Fruit fly (Drosophila melanogaster) whole organism, embryonic: Measurements from ENCODE around the gene CG13603.
A peak's percentile ranks its signal among the peaks of the same experiment; 100 is the strongest.

Experiments used
- Aef1 ChIP-seq: fragments of 200-800 bp; sonication (Bioruptor generic); IDR thresholded peaks from 3 replicates; pipeline ENCODE4 v1.3.6; 2022; ENCODE audit warnings: missing biosample characterization, missing genetic modification characterization
- BEAF-32 ChIP-seq: fragments of 200-800 bp; sonication (Bioruptor generic); optimal IDR thresholded peaks from 3 replicates; lab custom pipeline; 2017; ENCODE audit warnings: missing biosample characterization, missing genetic modification characterization, mild to moderate bottlenecking, moderate library complexity, missing genetic modification reagents
- Bgb ChIP-seq: fragments of 200-800 bp; sonication (Bioruptor generic); IDR thresholded peaks from 2 replicates; pipeline ENCODE4 v1.3.6; 2022; ENCODE audit warnings: missing biosample characterization, missing genetic modification characterization; ENCODE audit not compliant: partially characterized antibody
- CG1024 ChIP-seq: fragments of 200-800 bp; sonication (Bioruptor generic); IDR thresholded peaks from 2 replicates; pipeline ENCODE4 v1.3.6; 2022; ENCODE audit warnings: missing biosample characterization, missing genetic modification characterization
- CG11504 ChIP-seq: fragments of 200-800 bp; sonication (Bioruptor generic); optimal IDR thresholded peaks from 3 replicates; lab custom pipeline; 2019; ENCODE audit warnings: missing biosample characterization, mild to moderate bottlenecking, missing genetic modification characterization, moderate library complexity
- CG11560 ChIP-seq: fragments of 200-800 bp; sonication (Bioruptor generic); IDR thresholded peaks from 3 replicates; pipeline ENCODE4 v1.3.6; 2022; ENCODE audit warnings: missing biosample characterization, missing genetic modification characterization
- CG13123 ChIP-seq: fragments of 200-800 bp; sonication (Bioruptor generic); optimal IDR thresholded peaks from 2 replicates; lab custom pipeline; 2016; ENCODE audit warnings: missing biosample characterization, missing genetic modification characterization
- CG13424 ChIP-seq: fragments of 200-800 bp; sonication (Bioruptor generic); optimal IDR thresholded peaks from 2 replicates; lab custom pipeline; 2019; ENCODE audit warnings: missing biosample characterization, mild to moderate bottlenecking, missing genetic modification characterization, moderate library complexity
- CG14441 ChIP-seq: fragments of 200-800 bp; sonication (Bioruptor generic); IDR thresholded peaks from 2 replicates; pipeline ENCODE4 v1.3.6; 2022; ENCODE audit warnings: missing biosample characterization, missing genetic modification characterization
- CG14860 ChIP-seq: fragments of 200-800 bp; sonication (Bioruptor generic); IDR thresholded peaks from 3 replicates; pipeline ENCODE4 v1.3.6; 2022; ENCODE audit warnings: missing biosample characterization, missing genetic modification characterization; ENCODE audit not compliant: partially characterized antibody
- CG17802 ChIP-seq: fragments of 200-800 bp; sonication (Bioruptor generic); optimal IDR thresholded peaks from 2 replicates; lab custom pipeline; 2018; ENCODE audit warnings: missing biosample characterization, mild to moderate bottlenecking, missing genetic modification characterization, moderate library complexity
- CG1792 ChIP-seq: fragments of 200-800 bp; sonication (Bioruptor generic); optimal IDR thresholded peaks from 2 replicates; lab custom pipeline; 2016; ENCODE audit warnings: missing biosample characterization, missing genetic modification characterization
- CG18599 ChIP-seq: fragments of 200-800 bp; sonication (Bioruptor generic); optimal IDR thresholded peaks from 3 replicates; lab custom pipeline; 2017; ENCODE audit warnings: missing biosample characterization, missing genetic modification characterization, mild to moderate bottlenecking, moderate library complexity, missing genetic modification reagents
- CG2678 ChIP-seq: fragments of 200-800 bp; sonication (Bioruptor generic); optimal IDR thresholded peaks from 3 replicates; lab custom pipeline; 2019; ENCODE audit warnings: missing biosample characterization, mild to moderate bottlenecking, missing genetic modification characterization, moderate library complexity
- CG31388 ChIP-seq: fragments of 200-800 bp; sonication (Bioruptor generic); optimal IDR thresholded peaks from 2 replicates; lab custom pipeline; 2016; ENCODE audit warnings: missing biosample characterization, missing genetic modification characterization
- CG4282 ChIP-seq: fragments of 200-800 bp; sonication (Bioruptor generic); optimal IDR thresholded peaks from 2 replicates; lab custom pipeline; 2016; ENCODE audit warnings: missing biosample characterization, missing genetic modification characterization
- CG6175 ChIP-seq: fragments of 200-800 bp; sonication (Bioruptor generic); IDR thresholded peaks from 3 replicates; pipeline ENCODE4 v1.3.6; 2022; ENCODE audit warnings: missing biosample characterization, missing genetic modification characterization
- CG6272 ChIP-seq: fragments of 200-800 bp; sonication (Bioruptor generic); IDR thresholded peaks from 2 replicates; pipeline ENCODE4 v1.3.6; 2022; ENCODE audit warnings: missing biosample characterization, missing genetic modification characterization
- CG6654 ChIP-seq: fragments of 200-800 bp; sonication (Bioruptor generic); optimal IDR thresholded peaks from 2 replicates; lab custom pipeline; 2017; ENCODE audit warnings: missing biosample characterization, mild to moderate bottlenecking, missing genetic modification characterization
- CG9437 ChIP-seq: fragments of 200-800 bp; sonication (Bioruptor generic); optimal IDR thresholded peaks from 2 replicates; lab custom pipeline; 2018; ENCODE audit warnings: missing biosample characterization, mild to moderate bottlenecking, missing genetic modification characterization
- D19B ChIP-seq: fragments of 200-800 bp; sonication (Bioruptor generic); optimal IDR thresholded peaks from 2 replicates; lab custom pipeline; 2017; ENCODE audit warnings: missing biosample characterization, mild to moderate bottlenecking, missing genetic modification characterization
- Dad ChIP-seq: fragments of 200-800 bp; sonication (Bioruptor generic); optimal IDR thresholded peaks from 3 replicates; lab custom pipeline; 2016; ENCODE audit warnings: missing biosample characterization, missing genetic modification characterization
- E2f2 ChIP-seq: fragments of 200-800 bp; sonication (Bioruptor generic); IDR thresholded peaks from 2 replicates; pipeline ENCODE4 v1.3.6; 2022; ENCODE audit warnings: missing biosample characterization, missing genetic modification characterization
- HLH4C ChIP-seq: fragments of 200-800 bp; sonication (Bioruptor generic); IDR thresholded peaks from 3 replicates; pipeline ENCODE4 v1.3.6; 2022; ENCODE audit warnings: missing biosample characterization, missing genetic modification characterization; ENCODE audit not compliant: partially characterized antibody
- HLHmδ ChIP-seq: fragments of 200-800 bp; sonication (Bioruptor generic); optimal IDR thresholded peaks from 2 replicates; lab custom pipeline; 2018; ENCODE audit warnings: missing biosample characterization, mild to moderate bottlenecking, missing genetic modification characterization, moderate library complexity
- MBD-R2 ChIP-seq: fragments of 200-800 bp; sonication (Bioruptor generic); IDR thresholded peaks from 2 replicates; pipeline ENCODE4 v1.3.6; 2022; ENCODE audit warnings: missing biosample characterization, missing genetic modification characterization
- Myb ChIP-seq: fragments of 200-800 bp; sonication (Bioruptor generic); optimal IDR thresholded peaks from 2 replicates; lab custom pipeline; 2016; ENCODE audit warnings: missing biosample characterization, missing genetic modification characterization
- Neu2 ChIP-seq: fragments of 200-800 bp; sonication (Bioruptor generic); optimal IDR thresholded peaks from 3 replicates; lab custom pipeline; 2016; ENCODE audit warnings: missing biosample characterization, missing genetic modification characterization, borderline replicate concordance
- btn ChIP-seq: fragments of 200-800 bp; sonication (Bioruptor generic); optimal IDR thresholded peaks from 2 replicates; lab custom pipeline; 2016; ENCODE audit warnings: missing biosample characterization, missing genetic modification characterization
- chinmo ChIP-seq: fragments of 200-800 bp; sonication (Bioruptor generic); IDR thresholded peaks from 4 replicates; pipeline ENCODE4 v1.3.6; 2022; ENCODE audit warnings: missing biosample characterization, missing genetic modification characterization; ENCODE audit not compliant: partially characterized antibody
- fd3F ChIP-seq: fragments of 200-800 bp; sonication (Bioruptor generic); optimal IDR thresholded peaks from 2 replicates; lab custom pipeline; 2018; ENCODE audit warnings: missing biosample characterization, mild to moderate bottlenecking, missing genetic modification characterization, moderate library complexity
- gsb ChIP-seq: fragments of 200-800 bp; sonication (Bioruptor generic); IDR thresholded peaks from 2 replicates; pipeline ENCODE4 v1.3.6; 2022; ENCODE audit warnings: missing biosample characterization, missing genetic modification characterization
- gsb-n ChIP-seq: fragments of 200-800 bp; sonication (Bioruptor generic); optimal IDR thresholded peaks from 3 replicates; lab custom pipeline; 2018; ENCODE audit warnings: missing biosample characterization, mild to moderate bottlenecking, missing genetic modification characterization
- hb ChIP-seq: fragments of 200-800 bp; sonication (Bioruptor generic); IDR thresholded peaks from 3 replicates; pipeline ENCODE4 v1.3.6; 2022; ENCODE audit warnings: missing biosample characterization, missing genetic modification characterization; ENCODE audit not compliant: partially characterized antibody
- inv ChIP-seq: fragments of 200-800 bp; sonication (Bioruptor generic); IDR thresholded peaks from 2 replicates; pipeline ENCODE4 v1.3.6; 2022; ENCODE audit warnings: missing biosample characterization, missing genetic modification characterization; ENCODE audit not compliant: partially characterized antibody
- jigr1 ChIP-seq: fragments of 200-800 bp; sonication (Bioruptor generic); IDR thresholded peaks from 3 replicates; pipeline ENCODE4 v1.3.6; 2022; ENCODE audit warnings: missing biosample characterization, missing genetic modification characterization
- knrl ChIP-seq: fragments of 200-800 bp; sonication (Bioruptor generic); IDR thresholded peaks from 3 replicates; pipeline ENCODE4 v1.3.6; 2022; ENCODE audit warnings: missing biosample characterization, missing genetic modification characterization; ENCODE audit not compliant: partially characterized antibody
- maf-S ChIP-seq: fragments of 200-800 bp; sonication (Bioruptor generic); optimal IDR thresholded peaks from 2 replicates; lab custom pipeline; 2016; ENCODE audit warnings: missing biosample characterization, missing genetic modification characterization
- mam ChIP-seq: fragments of 200-800 bp; sonication (Bioruptor generic); optimal IDR thresholded peaks from 3 replicates; lab custom pipeline; 2016; ENCODE audit warnings: missing biosample characterization, missing genetic modification characterization
- oc ChIP-seq: fragments of 200-800 bp; sonication (Bioruptor generic); optimal IDR thresholded peaks from 2 replicates; lab custom pipeline; 2018; ENCODE audit warnings: missing biosample characterization, mild to moderate bottlenecking, missing genetic modification characterization, moderate library complexity
- pb ChIP-seq: fragments of 200-800 bp; sonication (Bioruptor generic); optimal IDR thresholded peaks from 3 replicates; lab custom pipeline; 2016; ENCODE audit warnings: missing biosample characterization, missing genetic modification characterization
- pum ChIP-seq: fragments of 200-800 bp; sonication (Bioruptor generic); optimal IDR thresholded peaks from 2 replicates; lab custom pipeline; 2016; ENCODE audit warnings: missing biosample characterization, missing genetic modification characterization
- scrt ChIP-seq: fragments of 200-800 bp; sonication (Bioruptor generic); optimal IDR thresholded peaks from 2 replicates; lab custom pipeline; 2018; ENCODE audit warnings: missing biosample characterization, mild to moderate bottlenecking, missing genetic modification characterization, moderate library complexity
- sim ChIP-seq: fragments of 200-800 bp; sonication (Bioruptor generic); IDR thresholded peaks from 2 replicates; pipeline ENCODE4 v1.3.6; 2022; ENCODE audit warnings: missing biosample characterization, missing genetic modification characterization
- slou ChIP-seq: fragments of 200-800 bp; sonication (Bioruptor generic); optimal IDR thresholded peaks from 3 replicates; lab custom pipeline; 2016; ENCODE audit warnings: missing biosample characterization, missing genetic modification characterization
- sug ChIP-seq: fragments of 200-800 bp; optimal IDR thresholded peaks from 2 replicates; lab custom pipeline; 2019; ENCODE audit warnings: missing biosample characterization, mild to moderate bottlenecking, missing genetic modification characterization, moderate library complexity
- tin ChIP-seq: fragments of 200-800 bp; sonication (Bioruptor generic); optimal IDR thresholded peaks from 3 replicates; lab custom pipeline; 2016; ENCODE audit warnings: missing biosample characterization, missing genetic modification characterization
- ttk ChIP-seq: fragments of 200-800 bp; sonication (Bioruptor generic); IDR thresholded peaks from 2 replicates; pipeline ENCODE4 v2.1.2; 2022; ENCODE audit warnings: missing biosample characterization, missing genetic modification characterization
- wor ChIP-seq: fragments of 200-800 bp; sonication (Bioruptor generic); IDR thresholded peaks from 2 replicates; pipeline ENCODE4 v1.3.6; 2022; ENCODE audit warnings: missing biosample characterization, missing genetic modification characterization
- zf30C ChIP-seq: fragments of 200-800 bp; sonication (Bioruptor generic); optimal IDR thresholded peaks from 3 replicates; lab custom pipeline; 2018; ENCODE audit warnings: missing biosample characterization, mild to moderate bottlenecking, missing genetic modification characterization

Gene CG13603

DNA sequence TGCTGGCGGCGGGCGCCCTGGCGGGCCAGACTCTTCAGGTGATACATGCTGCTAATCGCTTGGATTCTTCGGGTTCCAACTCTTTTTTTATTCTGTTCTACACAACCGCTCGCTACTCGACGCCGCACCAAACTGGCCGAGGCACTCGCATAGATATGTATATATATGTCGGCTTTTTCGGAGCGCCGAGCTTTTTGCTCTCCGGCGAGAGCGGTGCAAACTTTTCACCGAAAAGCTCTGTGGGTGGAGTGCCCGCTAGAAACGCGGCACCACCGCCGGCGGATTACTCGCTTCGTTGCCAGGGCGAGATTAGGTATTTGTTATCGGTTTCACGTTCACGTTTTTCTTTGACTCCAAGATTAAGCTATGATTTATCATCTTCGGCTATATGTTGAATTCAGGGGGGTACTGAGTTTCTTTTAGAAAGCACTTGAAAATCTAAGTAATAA lies 43.4 kb downstream of the CG13603 start, which contains the start of gene Gdh (continued):
- TF ChIP-seq CG11504 (no peak), CG6654 (GFP tag; lab: Kevin White, UChicago) (no peak), gsb (GFP tag; lab: Robert Waterston, UW) (0 out of 2 replicates have a peak, but pooled peaks have one; percentile 6), CG14441 (GFP tag; lab: Robert Waterston, UW) (no peak), tin (GFP tag; lab: Kevin White, UChicago) (no peak), HLH4C (GFP tag; lab: Robert Waterston, UW) (peak; percentile 51; the same call in 1 of the 3 replicates), HLHmδ (GFP tag; lab: Kevin White, UChicago) (no peak), mam (GFP tag; lab: Kevin White, UChicago) (peak; percentile 11), hb (no peak), CG18599 (GFP tag; lab: Kevin White, UChicago) (peak; percentile 55), oc (tag; lab: Kevin White, UChicago) (peak; percentile 56), CG17802 (tag; lab: Kevin White, UChicago) (no peak), CG14860 (GFP tag; lab: Robert Waterston, UW) (no peak), fd3F (GFP tag; lab: Kevin White, UChicago) (no peak), slou (no peak), Aef1 (no peak), CG31388 (no peak), scrt (GFP tag; lab: Kevin White, UChicago) (peak; percentile 65), ttk (GFP tag; lab: Robert Waterston, UW) (no peak), Myb (GFP tag; lab: Kevin White, UChicago) (no peak), CG13123 (GFP tag; lab: Kevin White, UChicago) (no peak), jigr1 (GFP tag; lab: Robert Waterston, UW) (no peak), Bgb (peak; percentile 68; the same call in 1 of the 2 replicates), pum (no peak), wor (GFP tag; lab: Robert Waterston, UW) (no peak), sim (GFP tag; lab: Robert Waterston, UW) (peak; percentile 34; the same call in 1 of the 2 replicates), zf30C (GFP tag; lab: Kevin White, UChicago) (no peak), Neu2 (no peak), BEAF-32 (GFP tag; lab: Kevin White, UChicago) (peak; percentile 10), sug (tag; lab: Kevin White, UChicago) (peak; percentile 68), E2f2 (peak; percentile 47; the same call in 1 of the 2 replicates), maf-S (GFP tag; lab: Kevin White, UChicago) (no peak), CG4282 (no peak), btn (GFP tag; lab: Kevin White, UChicago) (no peak), inv (GFP tag; lab: Robert Waterston, UW) (peak; percentile 37; the same call in 1 of the 2 replicates), CG6272 (GFP tag; lab: Robert Waterston, UW) (0 out of 2 replicates have a peak, but pooled peaks have one; percentile 14), CG1792 (GFP tag; lab: Kevin White, UChicago) (no peak), CG6175 (GFP tag; lab: Robert Waterston, UW) (no peak), MBD-R2 (peak; percentile 14; the same call in 1 of the 2 replicates), CG11560 (tag; lab: Robert Waterston, UW) (no peak), CG9437 (GFP tag; lab: Kevin White, UChicago) (no peak), Dad (GFP tag; lab: Kevin White, UChicago) (no peak), CG1024 (no peak), chinmo (peak; percentile 91; the same call in 3 of the 4 replicates), knrl (GFP tag; lab: Robert Waterston, UW) (0 out of 3 replicates have a peak, but pooled peaks have one; percentile 33), gsb-n (no peak), CG2678 (tag; lab: Kevin White, UChicago) (peak; percentile 31), CG13424 (tag; lab: Kevin White, UChicago) (peak; percentile 5), pb (GFP tag; lab: Kevin White, UChicago) (no peak), D19B (GFP tag; lab: Kevin White, UChicago) (no peak)
